Fruit fly (Drosophila melanogaster) whole organism, wandering third instar larva: Measurements from ENCODE around the gene Klp67A.

ENCODE experiments used
- CG9705 ChIP-seq: fragments of 200-800 bp; sonication (Bioruptor generic); optimal IDR thresholded peaks from 2 replicates; lab custom pipeline; 2018; ENCODE audit warnings: missing biosample characterization, mild to moderate bottlenecking, missing genetic modification characterization
- Hr78 ChIP-seq: fragments of >200 bp; optimal IDR thresholded peaks from 2 replicates; lab custom pipeline; 2017; ENCODE audit warnings: missing biosample characterization, missing genetic modification characterization
- Jra ChIP-seq: sonication (Bioruptor generic); optimal IDR thresholded peaks from 2 replicates; lab custom pipeline; 2016; ENCODE audit warnings: missing biosample characterization, missing genetic modification characterization
- h ChIP-seq: fragments of 200-800 bp; sonication (Bioruptor generic); optimal IDR thresholded peaks from 3 replicates; lab custom pipeline; 2016; ENCODE audit warnings: missing biosample characterization, mild to moderate bottlenecking, missing genetic modification characterization
- lola ChIP-seq: fragments of >200 bp; optimal IDR thresholded peaks from 2 replicates; lab custom pipeline; 2017; ENCODE audit warnings: missing biosample characterization, missing genetic modification characterization
- usp ChIP-seq: fragments of >200 bp; optimal IDR thresholded peaks from 2 replicates; lab custom pipeline; 2017; ENCODE audit warnings: missing biosample characterization, missing genetic modification characterization

- no peak for TF ChIP-seq Jra
- no peak for TF ChIP-seq CG9705 (GFP tag; lab: Kevin White, UChicago)
- no peak for TF ChIP-seq Hr78 (GFP tag; lab: Kevin White, UChicago)
- no peak for TF ChIP-seq h (GFP tag; lab: Kevin White, UChicago)
- no peak for TF ChIP-seq lola (GFP tag; lab: Kevin White, UChicago)
- no peak for TF ChIP-seq usp (GFP tag; lab: Kevin White, UChicago)
Observed at dm6 chr3L:9372278-9372975, 5.6 kb upstream of the Klp67A start, which contains the start of the genes Hsp67Bc, CG4456 and Hsp22.
